Worm (Caenorhabditis elegans): ENCODE data around the gene npr-1.

npr-1 gene

DNA sequence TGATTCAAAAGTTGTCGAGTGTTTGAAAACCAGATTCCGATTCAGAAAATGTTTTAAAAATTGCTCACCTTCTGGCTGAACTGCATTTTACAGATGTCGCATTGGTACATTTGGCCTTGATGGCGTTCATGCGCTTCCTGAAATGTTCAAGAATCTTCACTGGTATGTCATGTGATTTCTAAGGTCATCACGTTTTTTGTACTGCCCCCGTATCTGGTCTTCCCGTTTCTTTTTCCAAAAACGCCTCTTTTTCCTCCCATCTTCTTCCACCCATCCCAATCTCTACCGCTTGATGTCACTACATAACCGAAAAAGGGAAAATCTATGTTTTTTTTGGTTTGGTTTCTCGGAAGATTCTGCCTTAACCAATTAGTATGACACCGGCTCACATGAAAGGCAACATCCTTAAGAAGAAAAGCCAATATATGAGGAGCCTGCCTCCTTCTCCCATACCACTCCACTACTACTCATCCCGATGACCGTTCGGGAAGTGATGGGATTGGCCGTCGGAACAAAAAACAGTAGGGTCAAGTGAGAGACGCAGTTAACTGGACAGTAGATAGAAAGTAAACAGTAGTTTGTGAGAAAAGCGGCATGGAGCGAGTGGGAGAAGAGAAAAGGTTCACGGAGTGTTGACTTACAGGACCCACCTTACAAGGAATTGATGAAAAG lies 40.1 kb upstream of the npr-1 start (continued):
- TF ChIP-seq nhr-20 (tag; optimal IDR thresholded peaks at IDR 0.05) (peak; percentile 58), rnt-1 (tag; optimal IDR thresholded peaks at IDR 0.05) (no peak), ceh-88 (GFP tag; IDR thresholded peaks at IDR 0.05) (no peak), ceh-82 (tag; optimal IDR thresholded peaks at IDR 0.05) (no peak), zip-4 (GFP tag; optimal IDR thresholded peaks at IDR 0.05) (no peak)

DNA sequence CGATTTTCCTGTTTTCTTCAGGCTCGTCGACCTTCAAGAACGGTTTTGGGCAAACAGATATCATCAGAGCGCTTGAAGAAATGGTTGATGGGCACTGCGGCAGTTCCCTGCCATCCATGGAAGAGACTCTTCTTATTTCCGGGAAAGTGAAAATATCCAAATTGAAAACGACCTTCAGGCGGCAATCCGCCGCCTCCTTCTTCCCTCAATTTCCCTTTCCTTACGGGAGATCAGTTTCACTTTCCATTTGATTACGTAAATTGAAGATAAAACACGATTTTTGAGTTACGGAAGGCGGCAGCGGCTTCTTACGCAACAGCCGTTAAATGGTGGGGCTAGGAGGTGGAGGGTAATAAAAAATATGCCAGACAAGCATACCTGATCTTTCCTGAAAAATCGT lies 39.4 kb upstream of the npr-1 start:
- no peak for TF ChIP-seq ets-5 (GFP tag; IDR thresholded peaks at IDR 0.05)
- TF ChIP-seq zag-1 (tag; optimal IDR thresholded peaks at IDR 0.05) = no peak
- TF ChIP-seq unc-62 (GFP tag; optimal IDR thresholded peaks at IDR 0.05) = no peak
- TF ChIP-seq zip-4 (GFP tag; optimal IDR thresholded peaks at IDR 0.05) = no peak
- TF ChIP-seq blmp-1 (tag; optimal IDR thresholded peaks at IDR 0.05) = peak; percentile 99
- TF ChIP-seq tbx-2 (tag; optimal IDR thresholded peaks at IDR 0.05) = no peak
- peak; percentile 60 for TF ChIP-seq nhr-85 (tag)
- TF ChIP-seq sox-4 (tag; optimal IDR thresholded peaks at IDR 0.05) = no peak
- no peak for TF ChIP-seq snu-23 (GFP tag; optimal IDR thresholded peaks at IDR 0.05)
- no peak for TF ChIP-seq lin-39 (tag; optimal IDR thresholded peaks at IDR 0.05)
- no peak for TF ChIP-seq C04F5.9 (tag; optimal IDR thresholded peaks at IDR 0.05)
- peak in 1 of 6 experiments; percentile 15 for TF ChIP-seq elt-3 (tag; optimal IDR thresholded peaks at IDR 0.05)
- no peak for TF ChIP-seq nhr-71 (tag; optimal IDR thresholded peaks at IDR 0.05)
- TF ChIP-seq nhr-90 (tag; optimal IDR thresholded peaks at IDR 0.05; ENCODE audit: poor library complexity) = no peak
- no peak for TF ChIP-seq dpl-1 (GFP tag; optimal IDR thresholded peaks at IDR 0.05)
- TF ChIP-seq lin-13 (GFP tag; optimal IDR thresholded peaks at IDR 0.05) = no peak
- TF ChIP-seq grh-1 (GFP tag; IDR thresholded peaks at IDR 0.05) = no peak

DNA sequence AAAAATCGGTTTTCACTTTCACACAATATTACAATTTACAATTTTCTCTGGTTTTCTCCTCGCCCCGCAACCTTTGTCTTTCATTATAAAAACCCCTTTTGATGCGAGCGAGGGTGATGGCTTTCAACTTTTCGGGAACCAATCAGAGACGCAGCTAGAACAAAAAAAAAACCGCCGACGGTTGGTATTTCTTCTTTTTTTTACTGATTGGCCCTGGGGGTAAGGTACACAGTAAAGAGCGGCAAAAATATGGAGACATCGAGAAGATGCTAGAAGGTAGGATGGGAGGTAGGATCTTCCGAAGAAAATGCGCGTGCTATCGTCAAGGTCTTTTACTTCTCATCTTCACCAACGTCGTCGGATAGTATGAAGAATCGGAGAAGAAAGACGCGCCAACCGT lies 39.0 kb upstream of the npr-1 start:
- TF ChIP-seq ama-1 (optimal IDR thresholded peaks at IDR 0.05) (no peak), vab-15 (tag; optimal IDR thresholded peaks at IDR 0.05) (no peak), blmp-1 (tag; optimal IDR thresholded peaks at IDR 0.05) (peak; percentile 19), mep-1 (tag; optimal IDR thresholded peaks at IDR 0.05) (peak; percentile 60), nhr-85 (tag) (peak; percentile 78), fkh-8 (tag; optimal IDR thresholded peaks at IDR 0.05) (no peak), elt-3 (tag; optimal IDR thresholded peaks at IDR 0.05) (peak in 4 of 6 experiments; percentile 41 to 64 (median 48)), nhr-12 (tag; optimal IDR thresholded peaks at IDR 0.05) (no peak), lin-35 (GFP tag; optimal IDR thresholded peaks at IDR 0.05) (no peak), lsy-2 (tag; optimal IDR thresholded peaks at IDR 0.05) (peak in 1 of 2 experiments; percentile 29), efl-1 (optimal IDR thresholded peaks at IDR 0.05) (no peak), efl-1 (GFP tag; optimal IDR thresholded peaks at IDR 0.05 in 1 of 2) (peak in 1 of 2 experiments; percentile 78), nhr-20 (tag; optimal IDR thresholded peaks at IDR 0.05) (peak; percentile 52), snu-23 (GFP tag; optimal IDR thresholded peaks at IDR 0.05) (peak; percentile 62), nhr-84 (tag; optimal IDR thresholded peaks at IDR 0.05) (no peak), tlp-1 (tag; optimal IDR thresholded peaks at IDR 0.05) (no peak), fos-1 (tag; optimal IDR thresholded peaks at IDR 0.05) (no peak), elt-2 (tag; optimal IDR thresholded peaks at IDR 0.05) (no peak), nhr-90 (tag; optimal IDR thresholded peaks at IDR 0.05; ENCODE audit: poor library complexity) (peak; percentile 44), tbx-2 (tag; optimal IDR thresholded peaks at IDR 0.05) (no peak), unc-62 (GFP tag; optimal IDR thresholded peaks at IDR 0.05) (no peak), nhr-71 (tag; optimal IDR thresholded peaks at IDR 0.05) (peak; percentile 33), lin-39 (tag; optimal IDR thresholded peaks at IDR 0.05) (no peak), irx-1 (tag; optimal IDR thresholded peaks at IDR 0.05) (no peak), nhr-11 (tag; optimal IDR thresholded peaks at IDR 0.05) (no peak), ceh-88 (GFP tag; IDR thresholded peaks at IDR 0.05) (no peak), lin-13 (GFP tag; optimal IDR thresholded peaks at IDR 0.05) (peak; percentile 11), isw-1 (GFP tag; IDR thresholded peaks at IDR 0.05) (no peak)

DNA sequence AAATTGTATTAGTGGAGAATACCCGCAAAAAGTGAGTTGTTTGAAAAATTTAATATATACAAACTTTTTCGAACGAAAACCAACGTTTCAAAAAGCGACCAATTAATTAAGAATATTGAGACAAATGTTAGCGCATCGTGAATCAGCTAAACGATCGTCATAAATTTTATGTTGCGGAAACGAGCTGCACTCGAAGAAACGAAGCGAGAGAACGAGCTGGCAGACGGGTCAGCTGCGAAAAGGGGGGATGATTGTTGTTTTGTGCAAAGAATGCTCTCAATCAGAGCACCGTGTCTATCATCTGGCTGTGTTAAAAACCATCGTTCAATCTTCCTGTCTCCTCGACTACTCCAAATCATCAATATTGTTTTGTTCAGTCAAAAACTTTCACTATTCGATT lies 34.2 kb upstream of the npr-1 start:
- TF ChIP-seq unc-62 (GFP tag; optimal IDR thresholded peaks at IDR 0.05) = no peak
- no peak for TF ChIP-seq mef-2 (tag; optimal IDR thresholded peaks at IDR 0.05)
- no peak for TF ChIP-seq Y116A8C.19 (tag; optimal IDR thresholded peaks at IDR 0.05; ENCODE audit: borderline replicate concordance)
- TF ChIP-seq nhr-47 (tag; optimal IDR thresholded peaks at IDR 0.05) = no peak
- no peak for TF ChIP-seq nhr-76 (tag; optimal IDR thresholded peaks at IDR 0.05)
- no peak for TF ChIP-seq mdl-1 (tag; optimal IDR thresholded peaks at IDR 0.05)
- TF ChIP-seq lir-3 (tag; optimal IDR thresholded peaks at IDR 0.05; ENCODE audit: poor library complexity) = no peak
- no peak for TF ChIP-seq sox-4 (tag; optimal IDR thresholded peaks at IDR 0.05)
- no peak for TF ChIP-seq C04F5.9 (tag; optimal IDR thresholded peaks at IDR 0.05)
- no peak for TF ChIP-seq nhr-20 (tag; optimal IDR thresholded peaks at IDR 0.05)
- no peak for TF ChIP-seq hlh-4 (tag; optimal IDR thresholded peaks at IDR 0.05)
- no peak for TF ChIP-seq ceh-90 (tag; optimal IDR thresholded peaks at IDR 0.05)
- TF ChIP-seq nhr-71 (tag; optimal IDR thresholded peaks at IDR 0.05) = no peak
- no peak for TF ChIP-seq aha-1 (tag; optimal IDR thresholded peaks at IDR 0.05)
- TF ChIP-seq tbx-2 (tag; optimal IDR thresholded peaks at IDR 0.05) = no peak
- no peak for TF ChIP-seq pax-3 (tag; optimal IDR thresholded peaks at IDR 0.05)
